Worm (Caenorhabditis elegans): Measurements from ENCODE around the gene Y57G11C.40.

Y57G11C.40 gene

ce11 chrIV:14661370-14661769 lies 42.7 kb downstream of the Y57G11C.40 start:
- TF ChIP-seq unc-42 (tag; optimal IDR thresholded peaks at IDR 0.05) (peak; percentile 2), hlh-8 (tag; optimal IDR thresholded peaks at IDR 0.05) (no peak)

DNA sequence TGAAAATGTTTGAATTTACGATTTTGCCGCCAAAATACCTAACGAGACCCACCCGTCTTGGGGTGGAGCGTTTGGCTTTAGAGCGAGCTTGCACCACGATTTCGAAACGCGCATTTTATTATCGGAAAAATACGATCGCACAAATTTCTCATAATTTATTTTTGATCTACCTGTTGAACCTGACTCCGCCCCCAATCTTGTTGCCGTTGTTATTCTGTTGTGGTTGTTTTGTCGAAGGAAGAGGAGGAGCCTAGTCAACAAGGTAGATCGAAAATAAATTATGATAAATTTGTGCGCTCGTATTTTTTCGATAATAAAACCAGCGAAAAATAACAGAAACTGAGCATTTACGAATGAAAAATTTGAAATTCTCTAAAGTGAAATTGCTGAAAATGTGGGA lies 45.1 kb downstream of the Y57G11C.40 start:
- TF ChIP-seq fax-1 (tag; optimal IDR thresholded peaks at IDR 0.05) (no peak), ceh-34 (tag; optimal IDR thresholded peaks at IDR 0.05) (no peak), dmd-4 (tag; optimal IDR thresholded peaks at IDR 0.05; ENCODE audit: borderline replicate concordance) (no peak), ceh-30 (tag; optimal IDR thresholded peaks at IDR 0.05) (no peak), sox-2 (GFP tag; IDR thresholded peaks at IDR 0.05) (no peak), lim-6 (tag; optimal IDR thresholded peaks at IDR 0.05) (no peak)

ce11 chrIV:14658054-14658631 lies 45.9 kb downstream of the Y57G11C.40 start, which contains the start of gene anoh-2:
TSS of gene anoh-2 (plus strand) at chrIV:14658308.
- TF ChIP-seq pros-1 (tag; optimal IDR thresholded peaks at IDR 0.05) (no peak), K09A11.1 (tag; optimal IDR thresholded peaks at IDR 0.05; ENCODE audit: insufficient read depth) (no peak), ref-2 (tag; optimal IDR thresholded peaks at IDR 0.05) (no peak), hlh-8 (tag; optimal IDR thresholded peaks at IDR 0.05) (no peak), che-1 (tag; optimal IDR thresholded peaks at IDR 0.05) (no peak), hlh-15 (tag; optimal IDR thresholded peaks at IDR 0.05) (no peak), ztf-16 (tag; optimal IDR thresholded peaks at IDR 0.05) (no peak), mec-3 (tag; optimal IDR thresholded peaks at IDR 0.05; ENCODE audit: borderline replicate concordance) (no peak), rnt-1 (tag; optimal IDR thresholded peaks at IDR 0.05) (no peak), ceh-18 (tag; optimal IDR thresholded peaks at IDR 0.05) (no peak), nhr-11 (tag; optimal IDR thresholded peaks at IDR 0.05) (no peak), madf-2 (tag; optimal IDR thresholded peaks at IDR 0.05) (no peak)

- TF ChIP-seq nfya-1 (tag; optimal IDR thresholded peaks at IDR 0.05): peak; percentile 35
- no peak for TF ChIP-seq npax-4 (tag; optimal IDR thresholded peaks at IDR 0.05)
Observed at ce11 chrIV:14656573-14657129, 47.4 kb downstream of the Y57G11C.40 start, which contains the start of gene Y57G11C.33. TSS of gene Y57G11C.33 (plus strand) at chrIV:14657079.

All from whole organism, late embryonic.